Worm (Caenorhabditis elegans) whole organism, L4 larva: ENCODE results near the gene Y39B6A.42.

Source experiments
- Y48G9A.11 ChIP-seq: fragments of 200-800 bp; sonication (Bioruptor generic); IDR thresholded peaks from 2 replicates; pipeline ENCODE4 v1.3.6; 2022; ENCODE audit warnings: missing genetic modification reagents, missing genetic modification characterization, missing compliant biosample characterization
- ama-1 ChIP-seq: fragments of 150-350 bp; optimal IDR thresholded peaks from 2 replicates; lab custom pipeline; 2014; ENCODE audit warnings: inconsistent platforms, mixed read lengths
- arid-1 ChIP-seq: fragments of 200-800 bp; sonication (Bioruptor generic); conservative IDR thresholded peaks from 2 replicates; pipeline ENCODE4 v1.3.6; 2022; ENCODE audit warnings: missing genetic modification reagents, missing genetic modification characterization, missing compliant biosample characterization
- attf-4 ChIP-seq: sonication (generic microtip); optimal IDR thresholded peaks from 3 replicates; lab custom pipeline; 2017; ENCODE audit warnings: missing biosample characterization, missing genetic modification characterization
- ceh-82 ChIP-seq: sonication (generic microtip); optimal IDR thresholded peaks from 2 replicates; lab custom pipeline; 2017; ENCODE audit warnings: missing biosample characterization, missing genetic modification characterization
- fkh-10 ChIP-seq: fragments of 150-350 bp; optimal IDR thresholded peaks from 2 replicates; lab custom pipeline; 2014; ENCODE audit warnings: missing biosample characterization, missing genetic modification reagents, missing genetic modification characterization
- mep-1 ChIP-seq: fragments of 150-350 bp; sonication (generic microtip); optimal IDR thresholded peaks from 3 replicates; lab custom pipeline; 2014; ENCODE audit warnings: missing biosample characterization, missing genetic modification characterization
- nhr-237 ChIP-seq: sonication (generic microtip); optimal IDR thresholded peaks from 2 replicates; lab custom pipeline; 2017; ENCODE audit warnings: missing biosample characterization, missing genetic modification characterization
- nhr-76 ChIP-seq: fragments of 150-350 bp; optimal IDR thresholded peaks from 2 replicates; lab custom pipeline; 2014; ENCODE audit warnings: missing biosample characterization, missing genetic modification characterization
- zfp-2 ChIP-seq: sonication (generic microtip); optimal IDR thresholded peaks from 2 replicates; lab custom pipeline; 2016; ENCODE audit warnings: mild to moderate bottlenecking, missing genetic modification characterization, missing compliant biosample characterization
- ztf-11 ChIP-seq: fragments of 150-350 bp; optimal IDR thresholded peaks from 2 replicates; lab custom pipeline; 2014; ENCODE audit warnings: missing biosample characterization, missing genetic modification characterization

- TF ChIP-seq zfp-2 (tag; lab: Kevin White, UChicago) (no peak), ceh-82 (tag; lab: Kevin White, UChicago) (no peak), nhr-237 (tag; lab: Kevin White, UChicago) (no peak), fkh-10 (no peak), attf-4 (tag; lab: Kevin White, UChicago) (no peak), arid-1 (GFP tag; lab: Robert Waterston, UW) (no peak), ztf-11 (tag; lab: Kevin White, UChicago) (no peak), Y48G9A.11 (GFP tag; lab: Robert Waterston, UW) (no peak), mep-1 (no peak), nhr-76 (tag; lab: Kevin White, UChicago) (no peak), ama-1 (lab: Kevin White, UChicago) (no peak)
Measured at ce11 chrV:19019239-19019638, 49.8 kb upstream of the Y39B6A.42 start.
